Worm (Caenorhabditis elegans) whole organism, early embryonic: ENCODE data around the gene D2096.9.

Experiments
- B0310.2 ChIP-seq: sonication (generic microtip); optimal IDR thresholded peaks from 2 replicates; lab custom pipeline; 2016; ENCODE audit warnings: mild to moderate bottlenecking, missing genetic modification characterization, missing compliant biosample characterization
- F13C5.2 ChIP-seq: sonication (generic microtip); optimal IDR thresholded peaks from 2 replicates; lab custom pipeline; 2017; ENCODE audit warnings: mild to moderate bottlenecking, missing genetic modification characterization, inconsistent platforms, missing compliant biosample characterization
- aly-1 ChIP-seq: sonication (generic microtip); optimal IDR thresholded peaks from 2 replicates; lab custom pipeline; 2016; ENCODE audit warnings: missing genetic modification characterization, missing compliant biosample characterization
- ama-1 ChIP-seq: fragments of 150-350 bp; optimal IDR thresholded peaks from 2 replicates; lab custom pipeline; 2014
- ceh-13 ChIP-seq: fragments of 200-800 bp; sonication (Bioruptor generic); optimal IDR thresholded peaks from 2 replicates; lab custom pipeline; 2018; ENCODE audit warnings: mild to moderate bottlenecking, missing genetic modification characterization, missing compliant biosample characterization
- ceh-36 ChIP-seq: sonication (generic microtip); optimal IDR thresholded peaks from 2 replicates; lab custom pipeline; 2016; ENCODE audit warnings: missing genetic modification characterization, inconsistent platforms, missing compliant biosample characterization
- ets-7 ChIP-seq: sonication (generic microtip); optimal IDR thresholded peaks from 2 replicates; lab custom pipeline; 2016; ENCODE audit warnings: missing genotype, missing genetic modification characterization, missing compliant biosample characterization
- flt-1 ChIP-seq: fragments of 200-800 bp; sonication (Bioruptor generic); IDR thresholded peaks from 2 replicates; pipeline ENCODE4 v1.3.6; 2022; ENCODE audit warnings: missing genetic modification characterization, missing compliant biosample characterization
- hmbx-1 ChIP-seq: sonication (generic microtip); optimal IDR thresholded peaks from 2 replicates; lab custom pipeline; 2016; ENCODE audit warnings: mild to moderate bottlenecking, missing genetic modification characterization, missing compliant biosample characterization
- hmg-4 ChIP-seq: fragments of 200-800 bp; sonication (Bioruptor generic); optimal IDR thresholded peaks from 2 replicates; lab custom pipeline; 2018; ENCODE audit warnings: mild to moderate bottlenecking, missing genetic modification characterization, missing compliant biosample characterization
- hnd-1 ChIP-seq: sonication (generic microtip); optimal IDR thresholded peaks from 2 replicates; lab custom pipeline; 2016; ENCODE audit warnings: missing genetic modification characterization, missing compliant biosample characterization
- pes-1 ChIP-seq: fragments of 200-800 bp; sonication (Bioruptor generic); IDR thresholded peaks from 2 replicates; pipeline ENCODE4 v1.3.6; 2022; ENCODE audit warnings: missing genetic modification reagents, missing genetic modification characterization, missing compliant biosample characterization
- scrt-1 ChIP-seq: fragments of 200-800 bp; sonication (Bioruptor generic); IDR thresholded peaks from 2 replicates; pipeline ENCODE4 v1.3.6; 2022; ENCODE audit warnings: missing genetic modification characterization, missing compliant biosample characterization
- sea-1 ChIP-seq: fragments of 200-800 bp; sonication (Bioruptor generic); conservative IDR thresholded peaks from 2 replicates; pipeline ENCODE4 v1.3.6; 2022; ENCODE audit warnings: missing genetic modification characterization, missing compliant biosample characterization
- tbx-11 ChIP-seq: fragments of 200-800 bp; sonication (Bioruptor generic); IDR thresholded peaks from 2 replicates; pipeline ENCODE4 v1.3.6; 2022; ENCODE audit warnings: missing genetic modification characterization, missing compliant biosample characterization
- tbx-37 ChIP-seq: fragments of 200-800 bp; sonication (Bioruptor generic); conservative IDR thresholded peaks from 2 replicates; pipeline ENCODE4 v1.3.6; 2022; ENCODE audit warnings: missing genetic modification reagents, missing genetic modification characterization, missing compliant biosample characterization
- tra-4 ChIP-seq: sonication (generic microtip); optimal IDR thresholded peaks from 2 replicates; lab custom pipeline; 2017; ENCODE audit warnings: missing genetic modification characterization, missing compliant biosample characterization

The D2096.9 gene

ce11 chrIV:8377501-8377900, 5.1 kb downstream of the D2096.9 start, which contains the start of gene D2096.7:
TSS of gene D2096.7 (minus strand) at chrIV:8377630.
- TF ChIP-seq hnd-1 (tag; lab: Kevin White, UChicago) (no peak), sea-1 (GFP tag; lab: Robert Waterston, UW) (no peak), ceh-36 (tag; lab: Kevin White, UChicago) (no peak), flt-1 (GFP tag; lab: Robert Waterston, UW) (no peak), pes-1 (GFP tag; lab: Robert Waterston, UW) (no peak), F13C5.2 (no peak), tra-4 (tag; lab: Kevin White, UChicago) (no peak), tbx-11 (no peak), hmg-4 (GFP tag; lab: Kevin White, UChicago) (no peak), hmbx-1 (no peak), B0310.2 (no peak), ets-7 (no peak), ama-1 (lab: Kevin White, UChicago) (no peak), scrt-1 (no peak), tbx-37 (GFP tag; lab: Robert Waterston, UW) (no peak), aly-1 (no peak), ceh-13 (GFP tag; lab: Kevin White, UChicago) (no peak)

ce11 chrIV:8376923-8377322, 5.7 kb downstream of the D2096.9 start:
- no peak for TF ChIP-seq pes-1 (GFP tag; lab: Robert Waterston, UW)
- TF ChIP-seq ceh-13 (GFP tag; lab: Kevin White, UChicago): no peak
- no peak for TF ChIP-seq scrt-1
- no peak for TF ChIP-seq B0310.2
- no peak for TF ChIP-seq ceh-36 (tag; lab: Kevin White, UChicago)
- no peak for TF ChIP-seq F13C5.2
- TF ChIP-seq tbx-11: no peak
- no peak for TF ChIP-seq hmbx-1

- peak; percentile 92 for TF ChIP-seq sea-1 (GFP tag; lab: Robert Waterston, UW)
- peak; percentile 82 for TF ChIP-seq hnd-1 (tag; lab: Kevin White, UChicago)
- TF ChIP-seq ama-1 (lab: Kevin White, UChicago): no peak
- peak; percentile 84 for TF ChIP-seq tra-4 (tag; lab: Kevin White, UChicago)
- peak; percentile 88 for TF ChIP-seq hmbx-1
- TF ChIP-seq ceh-36 (tag; lab: Kevin White, UChicago): peak; percentile 91
- peak; percentile 92 for TF ChIP-seq F13C5.2
- TF ChIP-seq ets-7: peak; percentile 75
- peak; percentile 94 for TF ChIP-seq flt-1 (GFP tag; lab: Robert Waterston, UW)
- peak; percentile 91 for TF ChIP-seq aly-1
- peak; percentile 85 for TF ChIP-seq B0310.2
- TF ChIP-seq pes-1 (GFP tag; lab: Robert Waterston, UW): peak; percentile 94
- TF ChIP-seq tbx-11: peak; percentile 88
- peak; percentile 93 for TF ChIP-seq scrt-1
- peak; percentile 82 for TF ChIP-seq ceh-13 (GFP tag; lab: Kevin White, UChicago)
- TF ChIP-seq tbx-37 (GFP tag; lab: Robert Waterston, UW): peak; percentile 94
- TF ChIP-seq hmg-4 (GFP tag; lab: Kevin White, UChicago): peak; percentile 96
These were observed 7.2 kb downstream of the D2096.9 start for ce11 chrIV:8375381-8375780.

- TF ChIP-seq aly-1 (no peak), ceh-36 (tag; lab: Kevin White, UChicago) (no peak), hmg-4 (GFP tag; lab: Kevin White, UChicago) (no peak), B0310.2 (no peak), hmbx-1 (no peak), scrt-1 (no peak), ceh-13 (GFP tag; lab: Kevin White, UChicago) (no peak), flt-1 (GFP tag; lab: Robert Waterston, UW) (no peak), ama-1 (lab: Kevin White, UChicago) (no peak), sea-1 (GFP tag; lab: Robert Waterston, UW) (no peak)
These were observed 13.5 kb downstream of the D2096.9 start, which contains the start of gene D2096.6 for ce11 chrIV:8369135-8369534. TSS of gene D2096.6 (minus strand) at chrIV:8369235.

- no peak for TF ChIP-seq scrt-1
- TF ChIP-seq B0310.2: no peak
- TF ChIP-seq hnd-1 (tag; lab: Kevin White, UChicago): no peak
- TF ChIP-seq ets-7: no peak
- TF ChIP-seq flt-1 (GFP tag; lab: Robert Waterston, UW): no peak
- no peak for TF ChIP-seq tra-4 (tag; lab: Kevin White, UChicago)
These were observed 14.7 kb downstream of the D2096.9 start for ce11 chrIV:8367887-8368286.

- TF ChIP-seq pes-1 (GFP tag; lab: Robert Waterston, UW): no peak
- no peak for TF ChIP-seq tra-4 (tag; lab: Kevin White, UChicago)
- no peak for TF ChIP-seq ama-1 (lab: Kevin White, UChicago)
- no peak for TF ChIP-seq flt-1 (GFP tag; lab: Robert Waterston, UW)
- TF ChIP-seq ceh-36 (tag; lab: Kevin White, UChicago): no peak
These were observed 16.3 kb downstream of the D2096.9 start, which contains the start of gene aagr-1 for ce11 chrIV:8366295-8366694. TSS of gene aagr-1 (plus strand) at chrIV:8366521.

ce11 chrIV:8363163-8363562, 19.4 kb downstream of the D2096.9 start, which contains the start of gene D2096.12:
TSS of gene D2096.12 (plus strand) at chrIV:8363463.
- TF ChIP-seq tbx-11: no peak
- no peak for TF ChIP-seq sea-1 (GFP tag; lab: Robert Waterston, UW)
- TF ChIP-seq ets-7: no peak
- TF ChIP-seq hmg-4 (GFP tag; lab: Kevin White, UChicago): no peak
- no peak for TF ChIP-seq ama-1 (lab: Kevin White, UChicago)
- TF ChIP-seq ceh-36 (tag; lab: Kevin White, UChicago): no peak
- TF ChIP-seq B0310.2: no peak
- TF ChIP-seq tra-4 (tag; lab: Kevin White, UChicago): no peak
- TF ChIP-seq aly-1: no peak
- no peak for TF ChIP-seq ceh-13 (GFP tag; lab: Kevin White, UChicago)
- TF ChIP-seq hmbx-1: no peak
- TF ChIP-seq pes-1 (GFP tag; lab: Robert Waterston, UW): no peak
- TF ChIP-seq scrt-1: no peak
- TF ChIP-seq flt-1 (GFP tag; lab: Robert Waterston, UW): no peak
- no peak for TF ChIP-seq hnd-1 (tag; lab: Kevin White, UChicago)
- no peak for TF ChIP-seq tbx-37 (GFP tag; lab: Robert Waterston, UW)

ce11 chrIV:8360817-8361216, 21.8 kb downstream of the D2096.9 start, which contains the start of gene sqv-1:
TSS of gene sqv-1 (plus strand) at chrIV:8361117.
- TF ChIP-seq tbx-11: no peak
- TF ChIP-seq hnd-1 (tag; lab: Kevin White, UChicago): no peak
- TF ChIP-seq tbx-37 (GFP tag; lab: Robert Waterston, UW): no peak
- no peak for TF ChIP-seq ceh-13 (GFP tag; lab: Kevin White, UChicago)
- TF ChIP-seq hmg-4 (GFP tag; lab: Kevin White, UChicago): no peak
- no peak for TF ChIP-seq tra-4 (tag; lab: Kevin White, UChicago)
- no peak for TF ChIP-seq aly-1
- TF ChIP-seq F13C5.2: no peak
- TF ChIP-seq scrt-1: no peak
- TF ChIP-seq hmbx-1: no peak
- no peak for TF ChIP-seq pes-1 (GFP tag; lab: Robert Waterston, UW)
- no peak for TF ChIP-seq ama-1 (lab: Kevin White, UChicago)
- TF ChIP-seq B0310.2: no peak
- TF ChIP-seq flt-1 (GFP tag; lab: Robert Waterston, UW): no peak
- TF ChIP-seq ceh-36 (tag; lab: Kevin White, UChicago): no peak
- TF ChIP-seq ets-7: no peak
- TF ChIP-seq sea-1 (GFP tag; lab: Robert Waterston, UW): no peak
